Fruit fly (Drosophila melanogaster) whole organism, embryonic: ENCODE results near the gene CG13315.

Source experiments
- Adf1 ChIP-seq: fragments of 200-800 bp; sonication (Bioruptor generic); IDR thresholded peaks from 2 replicates; pipeline ENCODE4 v1.3.6; 2022; ENCODE audit warnings: missing biosample characterization, missing genetic modification characterization
- Bdp1 ChIP-seq: fragments of 200-800 bp; sonication (Bioruptor generic); optimal IDR thresholded peaks from 3 replicates; lab custom pipeline; 2016; ENCODE audit warnings: missing biosample characterization, missing genetic modification characterization
- Blimp-1 ChIP-seq: fragments of 200-800 bp; sonication (Bioruptor generic); optimal IDR thresholded peaks from 3 replicates; lab custom pipeline; 2018; ENCODE audit warnings: missing biosample characterization, missing genetic modification characterization, mild to moderate bottlenecking, moderate library complexity, missing genetic modification reagents
- CG10274 ChIP-seq: fragments of 200-800 bp; sonication (Bioruptor generic); optimal IDR thresholded peaks from 3 replicates; lab custom pipeline; 2017; ENCODE audit warnings: missing biosample characterization, mild to moderate bottlenecking, missing genetic modification characterization
- CG10431 ChIP-seq: fragments of 200-800 bp; sonication (Bioruptor generic); optimal IDR thresholded peaks from 3 replicates; lab custom pipeline; 2018; ENCODE audit warnings: missing biosample characterization, mild to moderate bottlenecking, missing genetic modification characterization
- CG10979 ChIP-seq: fragments of 200-800 bp; sonication (Bioruptor generic); optimal IDR thresholded peaks from 2 replicates; lab custom pipeline; 2018; ENCODE audit warnings: missing biosample characterization, mild to moderate bottlenecking, missing genetic modification characterization, moderate library complexity
- CG11695 ChIP-seq: fragments of 200-800 bp; sonication (Bioruptor generic); IDR thresholded peaks from 3 replicates; pipeline ENCODE4 v1.3.6; 2022; ENCODE audit warnings: missing biosample characterization, missing genetic modification characterization
- CG12155 ChIP-seq: fragments of 200-800 bp; sonication (Bioruptor generic); optimal IDR thresholded peaks from 3 replicates; lab custom pipeline; 2016; ENCODE audit warnings: missing biosample characterization, missing genetic modification characterization
- CG12299 ChIP-seq: fragments of 200-800 bp; sonication (Bioruptor generic); optimal IDR thresholded peaks from 2 replicates; lab custom pipeline; 2018; ENCODE audit warnings: missing biosample characterization, mild to moderate bottlenecking, missing genetic modification characterization
- CG14014 ChIP-seq: fragments of 200-800 bp; sonication (Bioruptor generic); IDR thresholded peaks from 2 replicates; pipeline ENCODE4 v1.3.6; 2022; ENCODE audit warnings: missing biosample characterization, missing genetic modification characterization
- CG15514 ChIP-seq: fragments of 200-800 bp; sonication (Bioruptor generic); optimal IDR thresholded peaks from 3 replicates; lab custom pipeline; 2017; ENCODE audit warnings: missing biosample characterization, missing genetic modification characterization, mild to moderate bottlenecking, moderate library complexity, missing genetic modification reagents
- CG18262 ChIP-seq: fragments of 200-800 bp; optimal IDR thresholded peaks from 3 replicates; lab custom pipeline; 2019; ENCODE audit warnings: missing biosample characterization, mild to moderate bottlenecking, missing genetic modification characterization, moderate library complexity
- CG18599 ChIP-seq: fragments of 200-800 bp; sonication (Bioruptor generic); optimal IDR thresholded peaks from 3 replicates; lab custom pipeline; 2017; ENCODE audit warnings: missing biosample characterization, missing genetic modification characterization, mild to moderate bottlenecking, moderate library complexity, missing genetic modification reagents
- CG2202 ChIP-seq: fragments of 200-800 bp; sonication (Bioruptor generic); optimal IDR thresholded peaks from 2 replicates; lab custom pipeline; 2018; ENCODE audit warnings: missing biosample characterization, mild to moderate bottlenecking, missing genetic modification characterization
- CG30020 ChIP-seq: fragments of 200-800 bp; optimal IDR thresholded peaks from 2 replicates; lab custom pipeline; 2019; ENCODE audit warnings: missing biosample characterization, mild to moderate bottlenecking, missing genetic modification characterization, moderate library complexity
- CG30431 ChIP-seq: fragments of 200-800 bp; sonication (Bioruptor generic); optimal IDR thresholded peaks from 2 replicates; lab custom pipeline; 2017; ENCODE audit warnings: missing biosample characterization, missing genetic modification characterization
- CG3281 ChIP-seq: fragments of 200-800 bp; sonication (Bioruptor generic); optimal IDR thresholded peaks from 3 replicates; lab custom pipeline; 2017; ENCODE audit warnings: missing biosample characterization, mild to moderate bottlenecking, missing genetic modification characterization
- CG4707 ChIP-seq: fragments of 200-800 bp; sonication (Bioruptor generic); optimal IDR thresholded peaks from 2 replicates; lab custom pipeline; 2018; ENCODE audit warnings: missing biosample characterization, mild to moderate bottlenecking, missing genetic modification characterization, moderate library complexity
- CG7271 ChIP-seq: fragments of 200-800 bp; sonication (Bioruptor generic); optimal IDR thresholded peaks from 2 replicates; lab custom pipeline; 2018; ENCODE audit warnings: missing biosample characterization, mild to moderate bottlenecking, missing genetic modification characterization, moderate library complexity
- Deaf1 ChIP-seq: fragments of 200-800 bp; optimal IDR thresholded peaks from 3 replicates; lab custom pipeline; 2019; ENCODE audit warnings: missing biosample characterization, mild to moderate bottlenecking, missing genetic modification characterization, moderate library complexity
- Gug ChIP-seq: fragments of 200-800 bp; sonication (Bioruptor generic); IDR thresholded peaks from 4 replicates; pipeline ENCODE4 v1.3.6; 2022; ENCODE audit warnings: missing biosample characterization, missing genetic modification characterization
- HLH4C ChIP-seq: fragments of 200-800 bp; sonication (Bioruptor generic); IDR thresholded peaks from 3 replicates; pipeline ENCODE4 v1.3.6; 2022; ENCODE audit warnings: missing biosample characterization, missing genetic modification characterization; ENCODE audit not compliant: partially characterized antibody
- Hr78 ChIP-seq, 2 experiments: fragments of 200-800 bp in 1 of 2; fragments of >200 bp in 1 of 2; sonication (Bioruptor generic) in 1 of 2; optimal IDR thresholded peaks; 2 replicates each; lab custom pipeline; 2017 to 2019; ENCODE audit warnings: missing biosample characterization in 2 of 2, missing genetic modification characterization in 2 of 2, mild to moderate bottlenecking in 1 of 2, moderate library complexity in 1 of 2
- Mad ChIP-seq: fragments of 200-800 bp; sonication (Bioruptor generic); optimal IDR thresholded peaks from 2 replicates; lab custom pipeline; 2016; ENCODE audit warnings: missing biosample characterization, missing genetic modification characterization
- Med ChIP-seq: fragments of 200-800 bp; sonication (Bioruptor generic); peaks from one replicate; lab custom pipeline; 2016; ENCODE audit warnings: missing biosample characterization, missing genetic modification characterization, mild to moderate bottlenecking, inconsistent platforms, moderate library complexity
- Mes4 ChIP-seq: fragments of 200-800 bp; sonication (Bioruptor generic); optimal IDR thresholded peaks from 2 replicates; lab custom pipeline; 2016; ENCODE audit warnings: missing biosample characterization, missing genetic modification characterization
- NK7.1 ChIP-seq: fragments of 200-800 bp; sonication (Bioruptor generic); optimal IDR thresholded peaks from 3 replicates; lab custom pipeline; 2016; ENCODE audit warnings: missing biosample characterization, missing genetic modification characterization
- Pdp1 ChIP-seq, 2 experiments: fragments of 200-800 bp; sonication (Bioruptor generic); optimal IDR thresholded peaks; 3 replicates each; lab custom pipeline; 2016; ENCODE audit warnings: missing biosample characterization in 2 of 2, missing genetic modification characterization in 2 of 2, mild to moderate bottlenecking in 1 of 2, moderate library complexity in 1 of 2
- Sry-β ChIP-seq: fragments of 200-800 bp; sonication (Bioruptor generic); optimal IDR thresholded peaks from 2 replicates; lab custom pipeline; 2018; ENCODE audit warnings: missing biosample characterization, mild to moderate bottlenecking, missing genetic modification characterization, moderate library complexity
- TFAM ChIP-seq: fragments of 200-800 bp; sonication (Bioruptor generic); optimal IDR thresholded peaks from 2 replicates; lab custom pipeline; 2017; ENCODE audit warnings: missing biosample characterization, missing genetic modification characterization, inconsistent platforms
- ara ChIP-seq: fragments of 200-800 bp; sonication (Bioruptor generic); IDR thresholded peaks from 2 replicates; pipeline ENCODE4 v1.3.6; 2022; ENCODE audit warnings: missing biosample characterization, missing genetic modification characterization
- ato ChIP-seq: fragments of 200-800 bp; sonication (Bioruptor generic); IDR thresholded peaks from 2 replicates; pipeline ENCODE4 v1.3.6; 2022; ENCODE audit warnings: missing biosample characterization, missing genetic modification characterization; ENCODE audit not compliant: partially characterized antibody
- br ChIP-seq: fragments of >200 bp; optimal IDR thresholded peaks from 2 replicates; lab custom pipeline; 2017
- crp ChIP-seq, 2 experiments: fragments of 200-800 bp; sonication (Bioruptor generic); optimal IDR thresholded peaks; 2 replicates in 1 of 2; 3 replicates in 1 of 2; lab custom pipeline; 2017; ENCODE audit warnings: missing biosample characterization in 2 of 2, missing genetic modification characterization in 2 of 2, mild to moderate bottlenecking in 1 of 2, moderate library complexity in 1 of 2
- dan ChIP-seq: fragments of 200-800 bp; sonication (Bioruptor generic); IDR thresholded peaks from 2 replicates; pipeline ENCODE4 v1.3.6; 2022; ENCODE audit warnings: missing biosample characterization, missing genetic modification characterization
- ems ChIP-seq: fragments of 200-800 bp; sonication (Bioruptor generic); optimal IDR thresholded peaks from 3 replicates; lab custom pipeline; 2016; ENCODE audit warnings: missing biosample characterization, missing genetic modification characterization
- gsb ChIP-seq: fragments of 200-800 bp; sonication (Bioruptor generic); IDR thresholded peaks from 2 replicates; pipeline ENCODE4 v1.3.6; 2022; ENCODE audit warnings: missing biosample characterization, missing genetic modification characterization
- kay ChIP-seq: fragments of 200-800 bp; sonication (Bioruptor generic); optimal IDR thresholded peaks from 2 replicates; lab custom pipeline; 2016; ENCODE audit warnings: missing biosample characterization, missing genetic modification characterization
- kni ChIP-seq: fragments of 200-800 bp; sonication (Bioruptor generic); optimal IDR thresholded peaks from 3 replicates; lab custom pipeline; 2017; ENCODE audit warnings: mild to moderate bottlenecking, missing biosample characterization, missing genetic modification reagents, missing genetic modification characterization
- lmd ChIP-seq: fragments of 200-800 bp; sonication (Bioruptor generic); IDR thresholded peaks from 2 replicates; pipeline ENCODE4 v1.3.6; 2022; ENCODE audit warnings: missing biosample characterization, missing genetic modification characterization
- nerfin-1 ChIP-seq: fragments of 200-800 bp; sonication (Bioruptor generic); optimal IDR thresholded peaks from 3 replicates; lab custom pipeline; 2019; ENCODE audit warnings: missing biosample characterization, mild to moderate bottlenecking, missing genetic modification characterization, moderate library complexity
- sc ChIP-seq, 3 experiments: fragments of >200 bp in 2 of 3; fragments of 200-800 bp in 1 of 3; sonication (Bioruptor generic) in 1 of 3; optimal IDR thresholded peaks; 2 replicates in 2 of 3; 3 replicates in 1 of 3; lab custom pipeline; 2017; ENCODE audit warnings: mild to moderate bottlenecking in 1 of 3, missing biosample characterization in 1 of 3, missing genetic modification characterization in 1 of 3, missing genetic modification reagents in 1 of 3
- sr ChIP-seq: fragments of 200-800 bp; sonication (Bioruptor generic); IDR thresholded peaks from 3 replicates; pipeline ENCODE4 v1.3.6; 2022; ENCODE audit warnings: missing biosample characterization, missing genetic modification characterization
- ssp ChIP-seq: fragments of 200-800 bp; sonication (Bioruptor generic); IDR thresholded peaks from 2 replicates; pipeline ENCODE4 v1.3.6; 2022; ENCODE audit warnings: missing biosample characterization, missing genetic modification characterization
- trem ChIP-seq: fragments of 200-800 bp; optimal IDR thresholded peaks from 3 replicates; lab custom pipeline; 2019; ENCODE audit warnings: missing biosample characterization, mild to moderate bottlenecking, missing genetic modification characterization, moderate library complexity
- tx ChIP-seq: fragments of 200-800 bp; sonication (Bioruptor generic); optimal IDR thresholded peaks from 2 replicates; lab custom pipeline; 2016; ENCODE audit warnings: missing biosample characterization, missing genetic modification characterization
- vfl ChIP-seq: fragments of 200-800 bp; sonication (Bioruptor generic); optimal IDR thresholded peaks from 2 replicates; lab custom pipeline; 2016; ENCODE audit warnings: missing biosample characterization, missing genetic modification characterization
- zfh1 ChIP-seq: fragments of 200-800 bp; sonication (Bioruptor generic); IDR thresholded peaks from 3 replicates; pipeline ENCODE4 v1.3.6; 2022; ENCODE audit warnings: missing biosample characterization, missing genetic modification characterization

Gene CG13315

dm6 chr3L:9136976-9137954 lies 40.6 kb downstream of the CG13315 start, which contains the start of the genes Use1 and nwk (continued):
- TF ChIP-seq Adf1 (GFP tag; lab: Robert Waterston, UW), result no peak
- no peak for TF ChIP-seq Blimp-1 (GFP tag; lab: Kevin White, UChicago)
- no peak for TF ChIP-seq NK7.1 (GFP tag; lab: Kevin White, UChicago)
- TF ChIP-seq CG30020 (tag; lab: Kevin White, UChicago), result no peak
- no peak for TF ChIP-seq CG2202 (tag; lab: Kevin White, UChicago)
- TF ChIP-seq Med (GFP tag; lab: Kevin White, UChicago), result peak; percentile 79
- no peak for TF ChIP-seq CG3281 (GFP tag; lab: Kevin White, UChicago)
- TF ChIP-seq CG10431 (GFP tag; lab: Kevin White, UChicago), result no peak
- no peak for TF ChIP-seq ara (GFP tag; lab: Robert Waterston, UW)
- no peak for TF ChIP-seq dan (GFP tag; lab: Robert Waterston, UW)
- peak; percentile 23 for TF ChIP-seq trem
- TF ChIP-seq Deaf1 (tag; lab: Kevin White, UChicago), result no peak
- no peak for TF ChIP-seq tx
- no peak for TF ChIP-seq CG30431 (GFP tag; lab: Kevin White, UChicago)
- TF ChIP-seq Mes4 (GFP tag; lab: Kevin White, UChicago), result no peak
- no peak for TF ChIP-seq ems (GFP tag; lab: Kevin White, UChicago)
- no peak for TF ChIP-seq kay (GFP tag; lab: Kevin White, UChicago)
- TF ChIP-seq CG12155 (GFP tag; lab: Kevin White, UChicago), result no peak
- TF ChIP-seq Hr78 (GFP tag; optimal IDR thresholded peaks at IDR 0.05; lab: Kevin White, UChicago), result peak in 1 of 2 experiments; percentile 51
- no peak for TF ChIP-seq br (lab: Kevin White, UChicago)
- TF ChIP-seq Pdp1 (GFP tag; optimal IDR thresholded peaks at IDR 0.05; lab: Kevin White, UChicago), result peak in 1 of 2 experiments; percentile 25
- no peak for TF ChIP-seq CG14014 (GFP tag; lab: Robert Waterston, UW)
- TF ChIP-seq CG10274 (GFP tag; lab: Kevin White, UChicago), result no peak
- TF ChIP-seq ato, result no peak
- TF ChIP-seq CG4707 (GFP tag; lab: Kevin White, UChicago), result no peak
- peak in 1 of 2 experiments; percentile 64 for TF ChIP-seq crp (GFP tag; optimal IDR thresholded peaks at IDR 0.05; lab: Kevin White, UChicago)
- TF ChIP-seq CG12299 (tag; lab: Kevin White, UChicago), result no peak
- TF ChIP-seq CG10979 (tag; lab: Kevin White, UChicago), result no peak
- peak; percentile 62; the same call in 2 of the 3 replicates for TF ChIP-seq HLH4C
- no peak for TF ChIP-seq zfh1
- no peak; the same call in 3 of the 4 replicates for TF ChIP-seq Gug (GFP tag; lab: Robert Waterston, UW)
- TF ChIP-seq sc (optimal IDR thresholded peaks at IDR 0.05; lab: Kevin White, UChicago), result no peak
- no peak for TF ChIP-seq sc (GFP tag; optimal IDR thresholded peaks at IDR 0.05; lab: Kevin White, UChicago)
- no peak for TF ChIP-seq CG11695 (GFP tag; lab: Robert Waterston, UW)
- no peak for TF ChIP-seq gsb (GFP tag; lab: Robert Waterston, UW)
- TF ChIP-seq vfl (GFP tag; lab: Kevin White, UChicago), result no peak
- TF ChIP-seq nerfin-1 (tag; lab: Kevin White, UChicago), result peak; percentile 84
- TF ChIP-seq TFAM, result no peak
- no peak for TF ChIP-seq Bdp1
- TF ChIP-seq CG7271 (tag; lab: Kevin White, UChicago), result no peak
- TF ChIP-seq CG18599, result no peak
- TF ChIP-seq CG18262 (tag; lab: Kevin White, UChicago), result no peak
- TF ChIP-seq CG15514 (GFP tag; lab: Kevin White, UChicago), result peak; percentile 26
- TF ChIP-seq sr, result no peak
- no peak for TF ChIP-seq Mad
- TF ChIP-seq ssp, result no peak
- TF ChIP-seq Sry-β (GFP tag; lab: Kevin White, UChicago), result no peak
- TF ChIP-seq kni, result no peak
- no peak for TF ChIP-seq lmd (GFP tag; lab: Robert Waterston, UW)
